Worm (Caenorhabditis elegans) whole organism, L1 larva: ENCODE results near the gene alh-4.
A peak's percentile ranks its signal among the peaks of the same experiment; 100 is the strongest.

Experiments used
- aha-1 ChIP-seq: fragments of 150-350 bp; optimal IDR thresholded peaks from 2 replicates; lab custom pipeline; 2014; ENCODE audit warnings: missing biosample characterization, missing genetic modification characterization
- ama-1 ChIP-seq: fragments of 150-350 bp; optimal IDR thresholded peaks from 2 replicates; lab custom pipeline; 2014
- blmp-1 ChIP-seq: fragments of 150-350 bp; optimal IDR thresholded peaks from 2 replicates; lab custom pipeline; 2014; ENCODE audit warnings: missing biosample characterization, missing genetic modification characterization
- ceh-8 ChIP-seq: fragments of 200-800 bp; sonication (Bioruptor generic); optimal IDR thresholded peaks from 2 replicates; lab custom pipeline; 2018; ENCODE audit warnings: mild to moderate bottlenecking, missing genetic modification characterization, moderate library complexity, missing compliant biosample characterization
- ceh-82 ChIP-seq, 3 experiments: fragments of 150-350 bp in 1 of 3; sonication (generic microtip) in 2 of 3; optimal IDR thresholded peaks; 2 replicates each; lab custom pipeline; 2014 to 2017; ENCODE audit warnings: missing biosample characterization in 3 of 3, missing genetic modification characterization in 3 of 3
- ceh-90 ChIP-seq: sonication (generic microtip); optimal IDR thresholded peaks from 2 replicates; lab custom pipeline; 2016; ENCODE audit warnings: missing genetic modification characterization, missing compliant biosample characterization
- ces-1 ChIP-seq: fragments of 150-350 bp; optimal IDR thresholded peaks from 2 replicates; lab custom pipeline; 2014; ENCODE audit warnings: missing biosample characterization, missing genetic modification reagents, missing genetic modification characterization
- dpl-1 ChIP-seq, 3 experiments: fragments of 150-350 bp in 2 of 3; sonication (generic microtip) in 1 of 3; optimal IDR thresholded peaks; 2 replicates each; lab custom pipeline; 2014 to 2017; ENCODE audit warnings: missing biosample characterization in 3 of 3, missing genetic modification characterization in 3 of 3, missing genetic modification reagents in 3 of 3
- efl-1 ChIP-seq, 4 experiments: fragments of 150-350 bp; optimal IDR thresholded peaks in 3 of 4; peaks in 1 of 4; 1 replicate in 1 of 4; 2 replicates in 3 of 4; lab custom pipeline; 2014; ENCODE audit warnings: missing biosample characterization in 2 of 4, missing genetic modification characterization in 2 of 4, missing genetic modification reagents in 2 of 4
- elt-2 ChIP-seq: sonication (generic microtip); optimal IDR thresholded peaks from 2 replicates; lab custom pipeline; 2016; ENCODE audit warnings: missing genetic modification characterization, mild to moderate bottlenecking, inconsistent platforms, missing compliant biosample characterization, missing genetic modification reagents
- elt-3 ChIP-seq, 6 experiments: fragments of 150-350 bp in 1 of 6; sonication (generic microtip); optimal IDR thresholded peaks; 2 replicates each; lab custom pipeline; 2017 to 2018; ENCODE audit warnings: missing biosample characterization in 6 of 6, missing genetic modification characterization in 6 of 6, inconsistent platforms in 1 of 6
- ets-5 ChIP-seq: fragments of 200-800 bp; sonication (Bioruptor generic); IDR thresholded peaks from 2 replicates; pipeline ENCODE4 v1.3.6; 2022; ENCODE audit warnings: missing genetic modification characterization, missing compliant biosample characterization
- fkh-8 ChIP-seq: sonication (generic microtip); optimal IDR thresholded peaks from 2 replicates; lab custom pipeline; 2016; ENCODE audit warnings: mild to moderate bottlenecking, missing genetic modification characterization, missing compliant biosample characterization
- lin-14 ChIP-seq: fragments of 200-800 bp; sonication (Bioruptor generic); optimal IDR thresholded peaks from 2 replicates; lab custom pipeline; 2018; ENCODE audit warnings: mild to moderate bottlenecking, missing genetic modification characterization, moderate library complexity, missing compliant biosample characterization
- lin-35 ChIP-seq, 2 experiments: fragments of 150-350 bp; optimal IDR thresholded peaks; 2 replicates each; lab custom pipeline; 2014; ENCODE audit warnings: missing biosample characterization in 2 of 2, missing genetic modification characterization in 2 of 2, missing genetic modification reagents in 2 of 2
- lin-39 ChIP-seq: fragments of 150-350 bp; optimal IDR thresholded peaks from 2 replicates; lab custom pipeline; 2014; ENCODE audit warnings: missing biosample characterization, missing genetic modification reagents, missing genetic modification characterization
- lsy-2 ChIP-seq, 2 experiments: fragments of 150-350 bp; optimal IDR thresholded peaks; 2 replicates each; lab custom pipeline; 2014; ENCODE audit warnings: missing biosample characterization in 2 of 2, missing genetic modification characterization in 2 of 2
- mab-9 ChIP-seq: fragments of 200-800 bp; sonication (Bioruptor generic); IDR thresholded peaks from 2 replicates; pipeline ENCODE4 v1.3.6; 2022; ENCODE audit warnings: missing genetic modification reagents, missing genetic modification characterization, missing compliant biosample characterization
- mdl-1 ChIP-seq, 2 experiments: fragments of 150-350 bp; optimal IDR thresholded peaks; 2 replicates each; lab custom pipeline; 2014 to 2017; ENCODE audit warnings: missing biosample characterization in 2 of 2, missing genetic modification characterization in 2 of 2, inconsistent platforms in 1 of 2
- mep-1 ChIP-seq: fragments of 150-350 bp; optimal IDR thresholded peaks from 2 replicates; lab custom pipeline; 2014; ENCODE audit warnings: missing biosample characterization, missing genetic modification characterization
- nhr-20 ChIP-seq: sonication (generic microtip); optimal IDR thresholded peaks from 2 replicates; lab custom pipeline; 2016; ENCODE audit warnings: mild to moderate bottlenecking, missing genetic modification characterization, missing compliant biosample characterization
- nhr-47 ChIP-seq: sonication (generic microtip); optimal IDR thresholded peaks from 2 replicates; lab custom pipeline; 2016; ENCODE audit warnings: mild to moderate bottlenecking, missing genetic modification characterization, moderate library complexity, missing compliant biosample characterization
- nhr-71 ChIP-seq: sonication (generic microtip); optimal IDR thresholded peaks from 2 replicates; lab custom pipeline; 2016; ENCODE audit warnings: mild to moderate bottlenecking, missing genetic modification characterization, moderate library complexity, missing compliant biosample characterization
- nhr-85 ChIP-seq: sonication (generic microtip); peaks from one replicate; lab custom pipeline; 2016; ENCODE audit warnings: missing genetic modification characterization, inconsistent platforms, missing compliant biosample characterization
- nhr-90 ChIP-seq: sonication (generic microtip); optimal IDR thresholded peaks from 2 replicates; lab custom pipeline; 2016; ENCODE audit warnings: mild to moderate bottlenecking, missing genetic modification characterization, missing compliant biosample characterization; ENCODE audit not compliant: poor library complexity
- pag-3 ChIP-seq: sonication (generic microtip); optimal IDR thresholded peaks from 2 replicates; lab custom pipeline; 2017; ENCODE audit warnings: missing genetic modification characterization, mild to moderate bottlenecking, missing compliant biosample characterization, antibody characterized with exemption, borderline replicate concordance; ENCODE audit not compliant: insufficient read depth
- rnt-1 ChIP-seq: sonication (generic microtip); optimal IDR thresholded peaks from 2 replicates; lab custom pipeline; 2016; ENCODE audit warnings: mild to moderate bottlenecking, missing genetic modification characterization, moderate library complexity, missing compliant biosample characterization
- snu-23 ChIP-seq: sonication (generic microtip); optimal IDR thresholded peaks from 2 replicates; lab custom pipeline; 2016; ENCODE audit warnings: missing genetic modification characterization, missing compliant biosample characterization
- sox-4 ChIP-seq: sonication (generic microtip); optimal IDR thresholded peaks from 2 replicates; lab custom pipeline; 2016; ENCODE audit warnings: missing genetic modification characterization, missing compliant biosample characterization
- swsn-7 ChIP-seq: sonication (generic microtip); optimal IDR thresholded peaks from 2 replicates; lab custom pipeline; 2016; ENCODE audit warnings: missing genetic modification characterization, missing compliant biosample characterization
- tbx-2 ChIP-seq: sonication (generic microtip); optimal IDR thresholded peaks from 2 replicates; lab custom pipeline; 2016; ENCODE audit warnings: missing genetic modification characterization, missing compliant biosample characterization
- tlp-1 ChIP-seq: fragments of 150-350 bp; optimal IDR thresholded peaks from 2 replicates; lab custom pipeline; 2014; ENCODE audit warnings: missing biosample characterization, missing genetic modification characterization
- unc-130 ChIP-seq: fragments of 150-350 bp; optimal IDR thresholded peaks from 2 replicates; lab custom pipeline; 2017; ENCODE audit warnings: missing biosample characterization, missing genetic modification characterization, inconsistent platforms
- vab-15 ChIP-seq: sonication (generic microtip); optimal IDR thresholded peaks from 2 replicates; lab custom pipeline; 2017; ENCODE audit warnings: missing genotype, mild to moderate bottlenecking, missing genetic modification characterization, missing compliant biosample characterization
- zag-1 ChIP-seq: fragments of 150-350 bp; optimal IDR thresholded peaks from 2 replicates; lab custom pipeline; 2014; ENCODE audit warnings: missing biosample characterization, missing genetic modification characterization
- ztf-11 ChIP-seq, 2 experiments: sonication (generic microtip); optimal IDR thresholded peaks; 2 replicates each; lab custom pipeline; 2016 to 2017; ENCODE audit warnings: missing genetic modification characterization in 2 of 2, missing biosample characterization in 1 of 2, missing compliant biosample characterization in 1 of 2
- ztf-4 ChIP-seq: fragments of 150-350 bp; optimal IDR thresholded peaks from 2 replicates; lab custom pipeline; 2014; ENCODE audit warnings: missing biosample characterization, missing genetic modification characterization

alh-4 gene

DNA sequence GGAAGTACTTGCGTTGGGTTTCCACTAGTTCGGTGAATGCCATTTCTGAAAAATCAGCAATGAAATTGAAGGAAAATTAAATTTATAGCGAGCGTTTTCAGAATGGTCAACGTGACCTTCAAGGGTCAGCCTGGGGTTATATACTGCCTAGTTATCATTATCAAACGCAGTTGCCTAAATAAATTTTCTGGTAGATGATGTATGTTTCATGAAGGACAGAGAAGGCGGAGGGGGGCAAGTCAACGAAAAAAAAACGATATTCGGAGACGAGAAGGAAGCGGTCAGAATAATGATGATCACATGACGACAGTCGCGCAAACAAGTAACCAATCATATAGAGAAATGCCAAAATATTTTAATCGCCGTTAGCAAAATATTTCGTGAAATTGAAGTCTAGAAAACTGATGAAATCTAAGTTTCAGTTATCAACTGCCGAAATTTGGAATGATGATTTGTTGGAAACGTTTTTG lies at the start of gene alh-4:
Gene alh-4, minus strand, starts transcription at position 51 of the 470 bp plus-strand sequence.
- TF ChIP-seq ces-1 (GFP tag; lab: Kevin White, UChicago), result no peak
- TF ChIP-seq blmp-1 (tag; lab: Kevin White, UChicago), result peak; percentile 79
- no peak for TF ChIP-seq ceh-90
- TF ChIP-seq nhr-20 (tag; lab: Kevin White, UChicago), result peak; percentile 67
- peak; percentile 44 for TF ChIP-seq snu-23 (GFP tag; lab: Kevin White, UChicago)
- TF ChIP-seq mdl-1 (tag; optimal IDR thresholded peaks at IDR 0.05; lab: Kevin White, UChicago), result peak in 1 of 2 experiments; percentile 40
- TF ChIP-seq elt-3 (tag; optimal IDR thresholded peaks at IDR 0.05; lab: Kevin White, UChicago), result peak in 1 of 6 experiments; percentile 77
- no peak for TF ChIP-seq ztf-11 (tag; optimal IDR thresholded peaks at IDR 0.05; lab: Kevin White, UChicago)
- peak in 1 of 2 experiments; percentile 28 for TF ChIP-seq lsy-2 (tag; optimal IDR thresholded peaks at IDR 0.05; lab: Kevin White, UChicago)
- TF ChIP-seq tbx-2 (tag; lab: Kevin White, UChicago), result peak; percentile 17
- peak; percentile 8 for TF ChIP-seq vab-15 (tag; lab: Kevin White, UChicago)
- no peak for TF ChIP-seq aha-1 (tag; lab: Kevin White, UChicago)
- no peak for TF ChIP-seq elt-2 (tag; lab: Kevin White, UChicago)
- TF ChIP-seq unc-130 (tag; lab: Kevin White, UChicago), result peak; percentile 52
- TF ChIP-seq sox-4, result no peak
- TF ChIP-seq efl-1 (optimal IDR thresholded peaks at IDR 0.05; lab: Kevin White, UChicago), result no peak
- TF ChIP-seq efl-1 (GFP tag; optimal IDR thresholded peaks at IDR 0.05 in 1 of 2; lab: Kevin White, UChicago), result no peak
- peak in 1 of 2 experiments; percentile 37 for TF ChIP-seq lin-35 (GFP tag; optimal IDR thresholded peaks at IDR 0.05; lab: Kevin White, UChicago)
- peak in 1 of 3 experiments; percentile 0 for TF ChIP-seq dpl-1 (GFP tag; optimal IDR thresholded peaks at IDR 0.05; lab: Kevin White, UChicago)
- TF ChIP-seq nhr-85 (tag; lab: Kevin White, UChicago), result peak; percentile 84
- TF ChIP-seq ceh-82 (tag; optimal IDR thresholded peaks at IDR 0.05; lab: Kevin White, UChicago), result no peak
- TF ChIP-seq nhr-90 (tag; lab: Kevin White, UChicago), result peak; percentile 58
- TF ChIP-seq nhr-71, result peak; percentile 42
- TF ChIP-seq ama-1 (lab: Kevin White, UChicago), result peak; percentile 35
- peak; percentile 45 for TF ChIP-seq lin-14 (GFP tag; lab: Kevin White, UChicago)
- peak; percentile 8 for TF ChIP-seq mep-1 (tag; lab: Kevin White, UChicago)

- peak in 1 of 2 experiments; percentile 0 for TF ChIP-seq efl-1 (optimal IDR thresholded peaks at IDR 0.05; lab: Kevin White, UChicago)
- TF ChIP-seq efl-1 (GFP tag; optimal IDR thresholded peaks at IDR 0.05 in 1 of 2; lab: Kevin White, UChicago), result peak; percentile 23 to 83
- TF ChIP-seq nhr-47, result no peak
- TF ChIP-seq blmp-1 (tag; lab: Kevin White, UChicago), result peak; percentile 13
- peak in 1 of 3 experiments; percentile 14 for TF ChIP-seq dpl-1 (GFP tag; optimal IDR thresholded peaks at IDR 0.05; lab: Kevin White, UChicago)
- TF ChIP-seq ceh-82 (tag; optimal IDR thresholded peaks at IDR 0.05; lab: Kevin White, UChicago), result no peak
Measured at ce11 chrV:6476026-6476425, 46.3 kb upstream of the alh-4 start.

- TF ChIP-seq fkh-8 (tag; lab: Kevin White, UChicago), result no peak
- no peak for TF ChIP-seq ceh-8 (GFP tag; lab: Kevin White, UChicago)
- no peak for TF ChIP-seq ztf-4 (tag; lab: Kevin White, UChicago)
- no peak for TF ChIP-seq ets-5 (GFP tag; lab: Robert Waterston, UW)
- TF ChIP-seq, all 84 proteins: peak for 0
Measured at ce11 chrV:6471208-6471607, 41.5 kb upstream of the alh-4 start.

- no peak for TF ChIP-seq mab-9 (GFP tag; lab: Robert Waterston, UW)
- TF ChIP-seq rnt-1 (tag; lab: Kevin White, UChicago), result peak; percentile 76
- TF ChIP-seq swsn-7 (tag; lab: Kevin White, UChicago), result no peak
- peak; percentile 26 for TF ChIP-seq lin-39
- TF ChIP-seq nhr-71, result peak; percentile 22
- peak; percentile 69 for TF ChIP-seq lin-14 (GFP tag; lab: Kevin White, UChicago)
- no peak for TF ChIP-seq elt-3 (tag; optimal IDR thresholded peaks at IDR 0.05; lab: Kevin White, UChicago)
- no peak for TF ChIP-seq tlp-1 (tag; lab: Kevin White, UChicago)
- peak; percentile 96 for TF ChIP-seq pag-3 (tag; lab: Kevin White, UChicago)
- peak in 1 of 2 experiments; percentile 12 for TF ChIP-seq lsy-2 (tag; optimal IDR thresholded peaks at IDR 0.05; lab: Kevin White, UChicago)
- TF ChIP-seq zag-1 (tag; lab: Kevin White, UChicago), result no peak
Measured at ce11 chrV:6467676-6468075, 38.0 kb upstream of the alh-4 start.
